Fruit fly (Drosophila melanogaster): Measurements from ENCODE around the gene CG3982.

The CG3982 gene

DNA sequence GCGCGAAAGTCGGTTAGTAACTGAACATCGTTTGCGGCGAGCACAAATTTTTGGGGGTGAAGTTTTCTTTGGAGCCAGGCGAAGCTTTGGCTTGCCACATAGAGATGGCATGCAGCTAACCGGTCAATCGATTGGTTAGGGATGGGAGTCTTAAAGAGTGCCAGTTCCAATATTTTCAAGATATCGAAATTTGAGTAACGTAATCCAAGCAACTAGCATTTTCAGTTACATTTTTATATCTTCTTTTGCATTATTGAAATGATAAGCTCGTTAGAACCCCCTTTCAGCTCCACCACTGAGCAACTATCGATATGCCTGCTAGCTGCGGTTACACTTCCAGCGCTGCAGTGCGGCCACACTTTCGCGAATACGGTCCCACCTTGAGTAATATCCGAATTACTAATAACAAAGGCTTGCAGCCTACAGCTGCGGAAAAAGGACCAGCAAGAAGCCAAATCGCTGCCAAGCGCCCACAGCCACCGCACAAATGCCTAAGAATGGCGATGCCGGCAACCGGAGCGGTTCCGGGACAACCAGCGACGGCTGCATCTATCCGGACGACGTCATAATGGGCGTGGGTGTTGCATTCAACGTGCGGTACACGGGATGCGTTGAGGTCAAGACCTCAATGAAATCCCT, 9.6 kb upstream of the CG3982 start, which contains the start of the genes Atat and Shc (continued):
- peak; percentile 99 for TF ChIP-seq CG10654 (GFP tag; optimal IDR thresholded peaks at IDR 0.05)
- no peak for TF ChIP-seq usp (GFP tag; optimal IDR thresholded peaks at IDR 0.05)
- peak; percentile 97 for TF ChIP-seq pzg (GFP tag; optimal IDR thresholded peaks at IDR 0.05)
- TF ChIP-seq CG16815 (GFP tag; optimal IDR thresholded peaks at IDR 0.05): peak; percentile 100
- TF ChIP-seq chn (GFP tag; optimal IDR thresholded peaks at IDR 0.05): peak; percentile 100
- TF ChIP-seq nom (GFP tag; optimal IDR thresholded peaks at IDR 0.05): peak; percentile 78
- TF ChIP-seq CG15696 (tag; optimal IDR thresholded peaks at IDR 0.05): peak; percentile 99
- TF ChIP-seq tap (tag; optimal IDR thresholded peaks at IDR 0.05): peak; percentile 95
- peak; percentile 97 for TF ChIP-seq CG13296 (GFP tag; optimal IDR thresholded peaks at IDR 0.05)
- peak; percentile 99 for TF ChIP-seq CG17612 (GFP tag; IDR thresholded peaks at IDR 0.05)
- TF ChIP-seq Usf (GFP tag; optimal IDR thresholded peaks at IDR 0.05): peak; percentile 99
- TF ChIP-seq ab (GFP tag; optimal IDR thresholded peaks at IDR 0.05): peak; percentile 99
- TF ChIP-seq CG17385 (GFP tag; optimal IDR thresholded peaks at IDR 0.05): peak; percentile 95
- TF ChIP-seq CG4820 (GFP tag; optimal IDR thresholded peaks at IDR 0.05): peak; percentile 99
- peak; percentile 93 for TF ChIP-seq CG6765 (GFP tag; optimal IDR thresholded peaks at IDR 0.05)
- peak; percentile 83 for TF ChIP-seq wek (GFP tag; optimal IDR thresholded peaks at IDR 0.05)
- peak; percentile 87 for TF ChIP-seq HLH4C (GFP tag; IDR thresholded peaks at IDR 0.05; ENCODE audit: partially characterized antibody)
- TF ChIP-seq cg (GFP tag; optimal IDR thresholded peaks at IDR 0.05): peak; percentile 2
- TF ChIP-seq inv (GFP tag; IDR thresholded peaks at IDR 0.05; ENCODE audit: partially characterized antibody): peak; percentile 93
- TF ChIP-seq gt (GFP tag; IDR thresholded peaks at IDR 0.05): peak; percentile 99
- peak; percentile 95 for TF ChIP-seq Hey (tag; optimal IDR thresholded peaks at IDR 0.05)
- peak; percentile 99 for TF ChIP-seq B-H1 (GFP tag; IDR thresholded peaks at IDR 0.05)
- peak; percentile 100 for TF ChIP-seq sens (GFP tag)
- peak; percentile 100 for TF ChIP-seq al (GFP tag; IDR thresholded peaks at IDR 0.05)
- peak; percentile 87 for TF ChIP-seq grn (GFP tag; optimal IDR thresholded peaks at IDR 0.05)
- TF ChIP-seq CG2875 (GFP tag; optimal IDR thresholded peaks at IDR 0.05): peak; percentile 95
- peak; percentile 92 for TF ChIP-seq ac (GFP tag; optimal IDR thresholded peaks at IDR 0.05)
- TF ChIP-seq CG14965 (GFP tag; optimal IDR thresholded peaks at IDR 0.05; ENCODE audit: borderline replicate concordance): peak; percentile 91
- TF ChIP-seq CG3281 (GFP tag; optimal IDR thresholded peaks at IDR 0.05): peak; percentile 97
- peak; percentile 97 for TF ChIP-seq CG11695 (GFP tag; IDR thresholded peaks at IDR 0.05)
- TF ChIP-seq CG18011 (GFP tag; optimal IDR thresholded peaks at IDR 0.05): peak; percentile 93
- peak; percentile 98 for TF ChIP-seq CG5953 (GFP tag; IDR thresholded peaks at IDR 0.05)
- TF ChIP-seq CG10462 (GFP tag; optimal IDR thresholded peaks at IDR 0.05): peak; percentile 99
- peak; percentile 99 for TF ChIP-seq ems (GFP tag; optimal IDR thresholded peaks at IDR 0.05)
- peak; percentile 90 for TF ChIP-seq hkb (optimal IDR thresholded peaks at IDR 0.05)
- TF ChIP-seq hkb (GFP tag; IDR thresholded peaks at IDR 0.05): peak; percentile 98
- TF ChIP-seq CG4854 (GFP tag; optimal IDR thresholded peaks at IDR 0.05): peak; percentile 98
- no peak for TF ChIP-seq HLHmδ (GFP tag; optimal IDR thresholded peaks at IDR 0.05)
- TF ChIP-seq HLH3B (GFP tag; IDR thresholded peaks at IDR 0.05): peak; percentile 100
- TF ChIP-seq Hand (GFP tag; optimal IDR thresholded peaks at IDR 0.05): peak; percentile 93
- TF ChIP-seq CG31365 (tag; optimal IDR thresholded peaks at IDR 0.05): peak; percentile 87
- peak; percentile 100 for TF ChIP-seq CG13624 (GFP tag; optimal IDR thresholded peaks at IDR 0.05)
- peak; percentile 99 for TF ChIP-seq ci (GFP tag; IDR thresholded peaks at IDR 0.05)
- TF ChIP-seq Mad (GFP tag; optimal IDR thresholded peaks at IDR 0.05): peak; percentile 99
- TF ChIP-seq CG4424 (GFP tag; optimal IDR thresholded peaks at IDR 0.05): peak; percentile 99
- peak; percentile 97 for TF ChIP-seq CG12071 (GFP tag; optimal IDR thresholded peaks at IDR 0.05)
- TF ChIP-seq bsh (GFP tag; optimal IDR thresholded peaks at IDR 0.05): peak; percentile 72 to 98
- peak; percentile 71; the same call in 1 of the 2 replicates for TF ChIP-seq bbx (GFP tag; IDR thresholded peaks at IDR 0.05; ENCODE audit: partially characterized antibody)
- peak; percentile 93 for TF ChIP-seq CG2116 (GFP tag; optimal IDR thresholded peaks at IDR 0.05)

All from whole organism, embryonic.